Worm (Caenorhabditis elegans) whole organism, mixed stage, embryonic: Measurements from ENCODE around the gene kcnl-1.

ENCODE experiments used
- M03D4.4 ChIP-seq: sonication (generic microtip); optimal IDR thresholded peaks from 2 replicates; lab custom pipeline; 2017; ENCODE audit warnings: mild to moderate bottlenecking, missing genetic modification characterization, missing compliant biosample characterization
- bed-3 ChIP-seq: fragments of 200-800 bp; sonication (Bioruptor generic); optimal IDR thresholded peaks from 3 replicates; lab custom pipeline; 2018; ENCODE audit warnings: mild to moderate bottlenecking, missing genetic modification characterization, moderate library complexity, missing compliant biosample characterization
- blmp-1 ChIP-seq: fragments of 150-350 bp; optimal IDR thresholded peaks from 2 replicates; lab custom pipeline; 2014; ENCODE audit warnings: missing biosample characterization, missing genetic modification characterization
- ceh-39 ChIP-seq: fragments of 150-350 bp; optimal IDR thresholded peaks from 2 replicates; lab custom pipeline; 2014; ENCODE audit warnings: missing biosample characterization, missing genetic modification characterization
- ceh-43 ChIP-seq: fragments of 200-800 bp; sonication (Bioruptor generic); optimal IDR thresholded peaks from 2 replicates; lab custom pipeline; 2018; ENCODE audit warnings: mild to moderate bottlenecking, missing genetic modification characterization, moderate library complexity, missing compliant biosample characterization
- ceh-83 ChIP-seq: fragments of 200-800 bp; sonication (Bioruptor generic); optimal IDR thresholded peaks from 2 replicates; lab custom pipeline; 2018; ENCODE audit warnings: mild to moderate bottlenecking, missing genetic modification characterization, missing compliant biosample characterization
- ces-1 ChIP-seq: fragments of 150-350 bp; optimal IDR thresholded peaks from 2 replicates; lab custom pipeline; 2014; ENCODE audit warnings: missing biosample characterization, missing genetic modification reagents, missing genetic modification characterization
- cnd-1 ChIP-seq: fragments of 200-800 bp; sonication (Bioruptor generic); optimal IDR thresholded peaks from 2 replicates; lab custom pipeline; 2018; ENCODE audit warnings: mild to moderate bottlenecking, missing genetic modification characterization, missing compliant biosample characterization
- drap-1 ChIP-seq: fragments of 200-800 bp; sonication (Bioruptor generic); optimal IDR thresholded peaks from 3 replicates; lab custom pipeline; 2018; ENCODE audit warnings: mild to moderate bottlenecking, missing genetic modification characterization, missing compliant biosample characterization
- elt-1 ChIP-seq: sonication (generic microtip); optimal IDR thresholded peaks from 2 replicates; lab custom pipeline; 2017; ENCODE audit warnings: missing genetic modification characterization, mild to moderate bottlenecking, missing compliant biosample characterization, antibody characterized with exemption, moderate library complexity, borderline replicate concordance; ENCODE audit not compliant: insufficient read depth
- elt-3 ChIP-seq: fragments of 150-350 bp; optimal IDR thresholded peaks from 2 replicates; lab custom pipeline; 2014; ENCODE audit warnings: missing biosample characterization, missing genetic modification characterization
- flh-1 ChIP-seq: fragments of 200-800 bp; sonication (Bioruptor generic); optimal IDR thresholded peaks from 2 replicates; lab custom pipeline; 2018; ENCODE audit warnings: mild to moderate bottlenecking, missing genetic modification characterization, moderate library complexity, missing compliant biosample characterization
- ham-2 ChIP-seq: fragments of 200-800 bp; sonication (Bioruptor generic); optimal IDR thresholded peaks from 2 replicates; lab custom pipeline; 2018; ENCODE audit warnings: mild to moderate bottlenecking, missing genetic modification characterization, missing compliant biosample characterization
- hlh-1 ChIP-seq: fragments of 150-350 bp; optimal IDR thresholded peaks from 2 replicates; lab custom pipeline; 2014; ENCODE audit warnings: missing biosample characterization, missing genetic modification reagents, missing genetic modification characterization
- lin-13 ChIP-seq: fragments of 150-350 bp; optimal IDR thresholded peaks from 2 replicates; lab custom pipeline; 2014; ENCODE audit warnings: missing biosample characterization, missing genetic modification characterization
- lin-32 ChIP-seq: fragments of 200-800 bp; sonication (Bioruptor generic); optimal IDR thresholded peaks from 2 replicates; lab custom pipeline; 2018; ENCODE audit warnings: mild to moderate bottlenecking, missing genetic modification characterization, missing compliant biosample characterization
- lsy-2 ChIP-seq: fragments of 150-350 bp; optimal IDR thresholded peaks from 2 replicates; lab custom pipeline; 2014; ENCODE audit warnings: missing biosample characterization, missing genetic modification characterization
- mab-5 ChIP-seq: fragments of 150-350 bp; optimal IDR thresholded peaks from 2 replicates; lab custom pipeline; 2014; ENCODE audit warnings: missing biosample characterization, missing genetic modification characterization
- mep-1 ChIP-seq: fragments of 150-350 bp; optimal IDR thresholded peaks from 2 replicates; lab custom pipeline; 2017; ENCODE audit warnings: missing biosample characterization, missing genetic modification reagents, missing genetic modification characterization, inconsistent platforms
- mls-2 ChIP-seq: sonication (generic microtip); optimal IDR thresholded peaks from 2 replicates; lab custom pipeline; 2016; ENCODE audit warnings: mild to moderate bottlenecking, missing genetic modification characterization, moderate library complexity, missing compliant biosample characterization
- nhr-12 ChIP-seq: fragments of 150-350 bp; optimal IDR thresholded peaks from 2 replicates; lab custom pipeline; 2014; ENCODE audit warnings: missing biosample characterization, missing genetic modification characterization
- nhr-2 ChIP-seq: fragments of 150-350 bp; optimal IDR thresholded peaks from 2 replicates; lab custom pipeline; 2014; ENCODE audit warnings: missing biosample characterization, missing genetic modification characterization
- nhr-237 ChIP-seq: fragments of 150-350 bp; optimal IDR thresholded peaks from 2 replicates; lab custom pipeline; 2014; ENCODE audit warnings: missing biosample characterization, missing genetic modification characterization
- nhr-28 ChIP-seq: fragments of 150-350 bp; optimal IDR thresholded peaks from 2 replicates; lab custom pipeline; 2014; ENCODE audit warnings: missing biosample characterization, missing genetic modification characterization
- nhr-76 ChIP-seq: sonication (generic microtip); optimal IDR thresholded peaks from 2 replicates; lab custom pipeline; 2017; ENCODE audit warnings: missing biosample characterization, missing genetic modification characterization
- pha-4 ChIP-seq: fragments of 150-350 bp; optimal IDR thresholded peaks from 2 replicates; lab custom pipeline; 2018; ENCODE audit warnings: missing biosample characterization, missing genetic modification reagents, missing genetic modification characterization
- sem-2 ChIP-seq: fragments of 200-800 bp; sonication (Bioruptor generic); optimal IDR thresholded peaks from 2 replicates; lab custom pipeline; 2018; ENCODE audit warnings: mild to moderate bottlenecking, missing genetic modification characterization, missing compliant biosample characterization
- snpc-4 ChIP-seq: fragments of 150-350 bp; optimal IDR thresholded peaks from 2 replicates; lab custom pipeline; 2014; ENCODE audit warnings: missing biosample characterization, missing genetic modification characterization
- sptf-1 ChIP-seq: sonication (generic microtip); optimal IDR thresholded peaks from 2 replicates; lab custom pipeline; 2017; ENCODE audit warnings: mild to moderate bottlenecking, missing genetic modification characterization, moderate library complexity, missing compliant biosample characterization
- tbx-8 ChIP-seq: fragments of 200-800 bp; sonication (Bioruptor generic); optimal IDR thresholded peaks from 2 replicates; lab custom pipeline; 2018; ENCODE audit warnings: mild to moderate bottlenecking, missing genetic modification characterization, moderate library complexity, missing compliant biosample characterization
- unc-120 ChIP-seq: sonication (generic microtip); optimal IDR thresholded peaks from 2 replicates; lab custom pipeline; 2017; ENCODE audit warnings: missing genetic modification characterization, missing compliant biosample characterization; ENCODE audit not compliant: poor library complexity, severe bottlenecking
- unc-39 ChIP-seq: fragments of 150-350 bp; optimal IDR thresholded peaks from 2 replicates; lab custom pipeline; 2014; ENCODE audit warnings: missing biosample characterization, missing genetic modification characterization
- unc-62 ChIP-seq: fragments of 150-350 bp; optimal IDR thresholded peaks from 2 replicates; lab custom pipeline; 2014; ENCODE audit warnings: missing biosample characterization, missing genetic modification reagents, missing genetic modification characterization
- zip-8 ChIP-seq: fragments of 150-350 bp; optimal IDR thresholded peaks from 2 replicates; lab custom pipeline; 2014; ENCODE audit warnings: missing biosample characterization, missing genetic modification characterization
- ztf-11 ChIP-seq: fragments of 150-350 bp; optimal IDR thresholded peaks from 2 replicates; lab custom pipeline; 2014; ENCODE audit warnings: missing biosample characterization, missing genetic modification characterization

Gene kcnl-1

ce11 chrV:19521351-19522278 lies 43.6 kb upstream of the kcnl-1 start:
- TF ChIP-seq sptf-1 (tag; lab: Kevin White, UChicago) (no peak), tbx-8 (GFP tag; lab: Kevin White, UChicago) (no peak), lin-32 (GFP tag; lab: Kevin White, UChicago) (no peak), nhr-2 (tag; lab: Kevin White, UChicago) (peak; percentile 2), drap-1 (GFP tag; lab: Kevin White, UChicago) (peak; percentile 42)

- TF ChIP-seq ceh-39 (tag; lab: Kevin White, UChicago) = peak; percentile 87
- no peak for TF ChIP-seq snpc-4 (tag; lab: Kevin White, UChicago)
- TF ChIP-seq unc-62 = peak; percentile 99
- peak; percentile 26 for TF ChIP-seq tbx-8 (GFP tag; lab: Kevin White, UChicago)
- TF ChIP-seq hlh-1 (tag; lab: Kevin White, UChicago) = peak; percentile 31
- peak; percentile 72 for TF ChIP-seq unc-120 (tag; lab: Kevin White, UChicago)
- TF ChIP-seq cnd-1 = peak; percentile 89
- TF ChIP-seq bed-3 (GFP tag; lab: Kevin White, UChicago) = no peak
- peak; percentile 25 for TF ChIP-seq blmp-1 (tag; lab: Kevin White, UChicago)
- peak; percentile 69 for TF ChIP-seq lsy-2
- TF ChIP-seq sptf-1 (tag; lab: Kevin White, UChicago) = peak; percentile 78
- peak; percentile 58 for TF ChIP-seq lin-32 (GFP tag; lab: Kevin White, UChicago)
- TF ChIP-seq nhr-28 (tag; lab: Kevin White, UChicago) = no peak
- peak; percentile 83 for TF ChIP-seq lin-13 (tag; lab: Kevin White, UChicago)
- TF ChIP-seq nhr-237 = peak; percentile 45
- no peak for TF ChIP-seq nhr-76 (tag; lab: Kevin White, UChicago)
- peak; percentile 75 for TF ChIP-seq ceh-43 (GFP tag; lab: Kevin White, UChicago)
- TF ChIP-seq pha-4 = peak; percentile 10
- TF ChIP-seq flh-1 (GFP tag; lab: Kevin White, UChicago) = peak; percentile 28
- peak; percentile 90 for TF ChIP-seq unc-39 (tag; lab: Kevin White, UChicago)
- TF ChIP-seq nhr-12 (tag; lab: Kevin White, UChicago) = peak; percentile 86
- TF ChIP-seq nhr-2 (tag; lab: Kevin White, UChicago) = peak; percentile 93
- peak; percentile 68 for TF ChIP-seq sem-2 (GFP tag; lab: Kevin White, UChicago)
- TF ChIP-seq ham-2 (GFP tag; lab: Kevin White, UChicago) = no peak
- peak; percentile 81 for TF ChIP-seq mab-5
- TF ChIP-seq ceh-83 (GFP tag; lab: Kevin White, UChicago) = peak; percentile 92
- TF ChIP-seq ztf-11 = peak; percentile 85
- peak; percentile 94 for TF ChIP-seq zip-8 (tag; lab: Kevin White, UChicago)
- peak; percentile 70 for TF ChIP-seq M03D4.4
- peak; percentile 82 for TF ChIP-seq ces-1
- TF ChIP-seq mep-1 (tag; lab: Kevin White, UChicago) = peak; percentile 72
- TF ChIP-seq mls-2 (tag; lab: Kevin White, UChicago) = peak; percentile 88
- peak; percentile 74 for TF ChIP-seq elt-1 (tag; lab: Kevin White, UChicago)
- peak; percentile 94 for TF ChIP-seq drap-1 (GFP tag; lab: Kevin White, UChicago)
- peak; percentile 82 for TF ChIP-seq elt-3 (tag; lab: Kevin White, UChicago)
Observed at ce11 chrV:19522551-19523137, 42.5 kb upstream of the kcnl-1 start.

ce11 chrV:19524569-19524968 lies 40.6 kb upstream of the kcnl-1 start:
- TF ChIP-seq hlh-1 (tag; lab: Kevin White, UChicago) = no peak
- TF ChIP-seq ces-1 = peak; percentile 17
